Worm (Caenorhabditis elegans) whole organism, L4 larva: ENCODE measurements around the gene D1054.8.

ENCODE experiments used
- D1046.2 ChIP-seq: fragments of 200-800 bp; sonication (Bioruptor generic); IDR thresholded peaks from 2 replicates; pipeline ENCODE4 v1.3.6; 2022; ENCODE audit warnings: missing genetic modification characterization, missing compliant biosample characterization
- F10B5.3 ChIP-seq: sonication (generic microtip); optimal IDR thresholded peaks from 2 replicates; lab custom pipeline; 2016; ENCODE audit warnings: mild to moderate bottlenecking, missing genetic modification characterization, missing compliant biosample characterization
- F49E8.2 ChIP-seq: sonication (generic microtip); optimal IDR thresholded peaks from 2 replicates; lab custom pipeline; 2016; ENCODE audit warnings: missing compliant biosample characterization, mild to moderate bottlenecking, missing genetic modification characterization, borderline replicate concordance
- R02D3.7 ChIP-seq: fragments of 150-350 bp; sonication (generic microtip); optimal IDR thresholded peaks from 3 replicates; lab custom pipeline; 2014; ENCODE audit warnings: missing biosample characterization, missing genetic modification characterization
- T26A8.4 ChIP-seq: fragments of 200-800 bp; sonication (Bioruptor generic); IDR thresholded peaks from 2 replicates; pipeline ENCODE4 v1.3.6; 2022; ENCODE audit warnings: missing genetic modification characterization, missing compliant biosample characterization
- Y75B8A.6 ChIP-seq: fragments of 200-800 bp; sonication (Bioruptor generic); IDR thresholded peaks from 2 replicates; pipeline ENCODE4 v1.3.6; 2022; ENCODE audit warnings: missing genetic modification reagents, missing genetic modification characterization, missing compliant biosample characterization
- aly-2 ChIP-seq: sonication (generic microtip); optimal IDR thresholded peaks from 2 replicates; lab custom pipeline; 2018; ENCODE audit warnings: missing biosample characterization, missing genetic modification characterization
- ama-1 ChIP-seq: fragments of 150-350 bp; optimal IDR thresholded peaks from 2 replicates; lab custom pipeline; 2014; ENCODE audit warnings: inconsistent platforms, mixed read lengths
- attf-4 ChIP-seq: sonication (generic microtip); optimal IDR thresholded peaks from 3 replicates; lab custom pipeline; 2017; ENCODE audit warnings: missing biosample characterization, missing genetic modification characterization
- ceh-20 ChIP-seq: fragments of 200-800 bp; sonication (Bioruptor generic); IDR thresholded peaks from 2 replicates; pipeline ENCODE4 v1.3.6; 2022; ENCODE audit warnings: missing genetic modification reagents, missing genetic modification characterization, missing compliant biosample characterization
- ceh-32 ChIP-seq: sonication (generic microtip); optimal IDR thresholded peaks from 2 replicates; lab custom pipeline; 2016; ENCODE audit warnings: mild to moderate bottlenecking, missing genetic modification characterization, missing compliant biosample characterization; ENCODE audit not compliant: poor library complexity
- ces-1 ChIP-seq: fragments of 150-350 bp; sonication (generic microtip); optimal IDR thresholded peaks from 4 replicates; lab custom pipeline; 2014; ENCODE audit warnings: missing biosample characterization, missing genetic modification reagents, missing genetic modification characterization
- daf-16 ChIP-seq, 3 experiments: sonication (generic microtip); optimal IDR thresholded peaks; 2 replicates each; lab custom pipeline; 2016 to 2017; ENCODE audit warnings: missing genetic modification characterization in 3 of 3, missing genetic modification reagents in 3 of 3, mild to moderate bottlenecking in 2 of 3, missing compliant biosample characterization in 2 of 3, missing biosample characterization in 1 of 3, moderate library complexity in 1 of 3
- dpl-1 ChIP-seq: fragments of 150-350 bp; optimal IDR thresholded peaks from 2 replicates; lab custom pipeline; 2014; ENCODE audit warnings: missing biosample characterization, missing genetic modification reagents, missing genetic modification characterization
- duxl-1 ChIP-seq: sonication (generic microtip); optimal IDR thresholded peaks from 2 replicates; lab custom pipeline; 2016; ENCODE audit warnings: mild to moderate bottlenecking, missing genetic modification characterization, moderate library complexity, missing compliant biosample characterization; ENCODE audit not compliant: poor library complexity
- egl-27 ChIP-seq: sonication (generic microtip); optimal IDR thresholded peaks from 3 replicates; lab custom pipeline; 2017; ENCODE audit warnings: missing biosample characterization, missing genetic modification reagents, missing genetic modification characterization
- egl-43 ChIP-seq: fragments of 200-800 bp; sonication (Bioruptor generic); IDR thresholded peaks from 2 replicates; pipeline ENCODE4 v1.3.6; 2022; ENCODE audit warnings: missing genetic modification reagents, missing genetic modification characterization, missing compliant biosample characterization
- gei-8 ChIP-seq: fragments of 200-800 bp; sonication (Bioruptor generic); optimal IDR thresholded peaks from 2 replicates; lab custom pipeline; 2018; ENCODE audit warnings: mild to moderate bottlenecking, missing genetic modification characterization, missing compliant biosample characterization
- hif-1 ChIP-seq, 2 experiments: sonication (generic microtip); optimal IDR thresholded peaks; 2 replicates each; lab custom pipeline; 2016 to 2017; ENCODE audit warnings: missing compliant biosample characterization in 2 of 2, missing genetic modification characterization in 2 of 2, missing genetic modification reagents in 2 of 2, missing genotype in 2 of 2, mild to moderate bottlenecking in 1 of 2
- jun-1 ChIP-seq: fragments of 150-350 bp; optimal IDR thresholded peaks from 2 replicates; lab custom pipeline; 2014; ENCODE audit warnings: missing biosample characterization, missing genetic modification reagents, missing genetic modification characterization
- lin-1 ChIP-seq: fragments of 200-800 bp; sonication (Bioruptor generic); IDR thresholded peaks from 2 replicates; pipeline ENCODE4 v1.3.6; 2022; ENCODE audit warnings: missing genetic modification reagents, missing genetic modification characterization, missing compliant biosample characterization
- lin-13 ChIP-seq: fragments of 150-350 bp; optimal IDR thresholded peaks from 2 replicates; lab custom pipeline; 2014; ENCODE audit warnings: missing biosample characterization, missing genetic modification reagents, missing genetic modification characterization
- lin-38 ChIP-seq: fragments of 200-800 bp; sonication (Bioruptor generic); IDR thresholded peaks from 2 replicates; pipeline ENCODE4 v1.3.6; 2022; ENCODE audit warnings: missing genetic modification reagents, missing genetic modification characterization, missing compliant biosample characterization
- lin-39 ChIP-seq: fragments of 150-350 bp; optimal IDR thresholded peaks from 2 replicates; lab custom pipeline; 2014; ENCODE audit warnings: missing biosample characterization, missing genetic modification reagents, missing genetic modification characterization
- lsy-2 ChIP-seq, 2 experiments: fragments of 150-350 bp in 1 of 2; sonication (generic microtip) in 1 of 2; optimal IDR thresholded peaks; 2 replicates each; lab custom pipeline; 2014 to 2017; ENCODE audit warnings: missing biosample characterization in 2 of 2, missing genetic modification characterization in 2 of 2
- mdl-1 ChIP-seq, 2 experiments: fragments of 150-350 bp in 1 of 2; sonication (generic microtip) in 1 of 2; optimal IDR thresholded peaks; 2 replicates each; lab custom pipeline; 2014 to 2017; ENCODE audit warnings: missing biosample characterization in 2 of 2, missing genetic modification characterization in 2 of 2
- mep-1 ChIP-seq: fragments of 150-350 bp; sonication (generic microtip); optimal IDR thresholded peaks from 3 replicates; lab custom pipeline; 2014; ENCODE audit warnings: missing biosample characterization, missing genetic modification characterization
- mxl-2 ChIP-seq: fragments of 200-800 bp; sonication (Bioruptor generic); conservative IDR thresholded peaks from 2 replicates; pipeline ENCODE4 v1.3.6; 2022; ENCODE audit warnings: missing genetic modification reagents, missing genetic modification characterization, missing compliant biosample characterization
- nhr-10 ChIP-seq: fragments of 150-350 bp; optimal IDR thresholded peaks from 2 replicates; lab custom pipeline; 2014; ENCODE audit warnings: missing biosample characterization, missing genetic modification characterization
- nhr-102 ChIP-seq: sonication (generic microtip); optimal IDR thresholded peaks from 2 replicates; lab custom pipeline; 2016; ENCODE audit warnings: mild to moderate bottlenecking, missing genetic modification characterization, moderate library complexity, missing compliant biosample characterization
- nhr-41 ChIP-seq: fragments of 200-800 bp; sonication (Bioruptor generic); IDR thresholded peaks from 2 replicates; pipeline ENCODE4 v1.3.6; 2022; ENCODE audit warnings: missing genetic modification reagents, missing genetic modification characterization, missing compliant biosample characterization
- nhr-6 ChIP-seq: fragments of 150-350 bp; optimal IDR thresholded peaks from 2 replicates; lab custom pipeline; 2014; ENCODE audit warnings: missing biosample characterization, missing genetic modification characterization
- nhr-76 ChIP-seq: fragments of 150-350 bp; optimal IDR thresholded peaks from 2 replicates; lab custom pipeline; 2014; ENCODE audit warnings: missing biosample characterization, missing genetic modification characterization
- nhr-77 ChIP-seq: fragments of 150-350 bp; optimal IDR thresholded peaks from 2 replicates; lab custom pipeline; 2014; ENCODE audit warnings: missing biosample characterization, missing genetic modification characterization
- pha-4 ChIP-seq, 2 experiments: fragments of 150-350 bp in 1 of 2; fragments of 200-800 bp in 1 of 2; sonication (Bioruptor generic) in 1 of 2; IDR thresholded peaks in 1 of 2; optimal IDR thresholded peaks in 1 of 2; 2 replicates each; pipeline versions ENCODE4 v1.3.6 to Lab custom; 2014 to 2022; ENCODE audit warnings: missing genetic modification characterization in 2 of 2, missing genetic modification reagents in 2 of 2, missing biosample characterization in 1 of 2, missing compliant biosample characterization in 1 of 2
- pqm-1 ChIP-seq: sonication (generic microtip); optimal IDR thresholded peaks from 2 replicates; lab custom pipeline; 2017; ENCODE audit warnings: missing biosample characterization, missing genetic modification characterization
- saeg-2 ChIP-seq: fragments of 200-800 bp; sonication (Bioruptor generic); IDR thresholded peaks from 2 replicates; pipeline ENCODE4 v1.3.6; 2022; ENCODE audit warnings: missing genetic modification reagents, missing genetic modification characterization, missing compliant biosample characterization
- sdz-12 ChIP-seq: fragments of 200-800 bp; sonication (Bioruptor generic); optimal IDR thresholded peaks from 2 replicates; lab custom pipeline; 2018; ENCODE audit warnings: mild to moderate bottlenecking, missing genetic modification characterization, missing compliant biosample characterization
- set-16 ChIP-seq: fragments of 200-800 bp; sonication (Bioruptor generic); IDR thresholded peaks from 2 replicates; pipeline ENCODE4 v1.3.6; 2022; ENCODE audit warnings: missing genetic modification reagents, missing genetic modification characterization, missing compliant biosample characterization
- skn-1 ChIP-seq: fragments of 150-350 bp; optimal IDR thresholded peaks from 2 replicates; lab custom pipeline; 2014; ENCODE audit warnings: missing biosample characterization, missing genetic modification characterization
- snpc-4 ChIP-seq: fragments of 150-350 bp; optimal IDR thresholded peaks from 2 replicates; lab custom pipeline; 2014; ENCODE audit warnings: missing biosample characterization, missing genetic modification characterization
- unc-62 ChIP-seq, 3 experiments: fragments of 150-350 bp in 1 of 3; sonication (generic microtip); optimal IDR thresholded peaks in 2 of 3; peaks in 1 of 3; 1 replicate in 1 of 3; 2 replicates in 2 of 3; lab custom pipeline; 2014 to 2017; ENCODE audit warnings: missing biosample characterization in 3 of 3, missing genetic modification characterization in 3 of 3, missing genetic modification reagents in 3 of 3, missing genotype in 1 of 3
- zfp-2 ChIP-seq: sonication (generic microtip); optimal IDR thresholded peaks from 2 replicates; lab custom pipeline; 2016; ENCODE audit warnings: mild to moderate bottlenecking, missing genetic modification characterization, missing compliant biosample characterization
- zip-11 ChIP-seq: fragments of 200-800 bp; sonication (Bioruptor generic); IDR thresholded peaks from 2 replicates; pipeline ENCODE4 v1.3.6; 2022; ENCODE audit warnings: missing genetic modification characterization, missing compliant biosample characterization
- zip-2 ChIP-seq: fragments of 150-350 bp; optimal IDR thresholded peaks from 2 replicates; lab custom pipeline; 2014; ENCODE audit warnings: missing biosample characterization, missing genetic modification characterization
- ztf-7 ChIP-seq: fragments of 150-350 bp; optimal IDR thresholded peaks from 2 replicates; lab custom pipeline; 2014; ENCODE audit warnings: missing biosample characterization, missing genetic modification characterization

The D1054.8 gene

ce11 chrV:10762695-10763094 lies 21.4 kb upstream of the D1054.8 start, which contains the start of gene sre-6:
Gene sre-6 (minus strand): TSS chrV:10762795.
- TF ChIP-seq snpc-4 (tag; lab: Kevin White, UChicago) (no peak), ceh-32 (tag; lab: Kevin White, UChicago) (no peak), zip-2 (tag; lab: Kevin White, UChicago) (no peak), F10B5.3 (no peak), aly-2 (tag; lab: Kevin White, UChicago) (no peak), pqm-1 (tag; lab: Kevin White, UChicago) (no peak), sdz-12 (no peak), hif-1 (tag; optimal IDR thresholded peaks at IDR 0.05; lab: Kevin White, UChicago) (no peak), lin-13 (GFP tag; lab: Kevin White, UChicago) (no peak), nhr-77 (tag; lab: Kevin White, UChicago) (no peak), ztf-7 (tag; lab: Kevin White, UChicago) (no peak), egl-27 (tag; lab: Kevin White, UChicago) (no peak), set-16 (GFP tag; lab: Robert Waterston, UW) (no peak)

- TF ChIP-seq nhr-6 (tag; lab: Kevin White, UChicago) (no peak), mep-1 (tag; lab: Kevin White, UChicago) (no peak), mxl-2 (GFP tag; lab: Robert Waterston, UW) (no peak), ama-1 (lab: Kevin White, UChicago) (no peak), saeg-2 (GFP tag; lab: Robert Waterston, UW) (no peak), mdl-1 (tag; optimal IDR thresholded peaks at IDR 0.05; lab: Kevin White, UChicago) (no peak), nhr-102 (tag; lab: Kevin White, UChicago) (no peak), nhr-76 (tag; lab: Kevin White, UChicago) (no peak), zfp-2 (tag; lab: Kevin White, UChicago) (no peak), lin-39 (no peak)
These were observed 20.0 kb upstream of the D1054.8 start, which contains the start of gene ocr-1 for ce11 chrV:10764066-10764465. Gene ocr-1 (plus strand): TSS chrV:10764366.

ce11 chrV:10768892-10769291 lies 15.2 kb upstream of the D1054.8 start:
- TF ChIP-seq lsy-2 (tag; optimal IDR thresholded peaks at IDR 0.05; lab: Kevin White, UChicago) (no peak), egl-43 (GFP tag; lab: Robert Waterston, UW) (no peak), unc-62 (GFP tag; optimal IDR thresholded peaks at IDR 0.05 in 1 of 2; lab: Kevin White, UChicago) (peak in 1 of 2 experiments; percentile 44), unc-62 (tag; optimal IDR thresholded peaks at IDR 0.05; lab: Kevin White, UChicago) (no peak), lin-38 (no peak), skn-1 (tag; lab: Kevin White, UChicago) (no peak)

ce11 chrV:10770026-10770425 lies 14.1 kb upstream of the D1054.8 start, which contains the start of the genes D1054.1 and pas-2:
Gene D1054.1 (minus strand): TSS chrV:10770217.
Gene pas-2 (plus strand): TSS chrV:10770368.
- TF ChIP-seq lin-1 (GFP tag; lab: Robert Waterston, UW) (no peak), nhr-41 (GFP tag; lab: Robert Waterston, UW) (no peak), nhr-10 (no peak), duxl-1 (no peak), zip-11 (no peak), mdl-1 (tag; optimal IDR thresholded peaks at IDR 0.05; lab: Kevin White, UChicago) (no peak), jun-1 (tag; lab: Kevin White, UChicago) (no peak), dpl-1 (GFP tag; lab: Kevin White, UChicago) (peak; percentile 7), ceh-20 (no peak), T26A8.4 (GFP tag; lab: Robert Waterston, UW) (no peak), skn-1 (tag; lab: Kevin White, UChicago) (no peak), gei-8 (no peak), R02D3.7 (tag; lab: Kevin White, UChicago) (no peak), pha-4 (GFP tag; IDR thresholded peaks at IDR 0.05; lab: Robert Waterston, UW) (no peak), pha-4 (tag; optimal IDR thresholded peaks at IDR 0.05; lab: Kevin White, UChicago) (no peak), ces-1 (peak; percentile 25), D1046.2 (GFP tag; lab: Robert Waterston, UW) (no peak), attf-4 (tag; lab: Kevin White, UChicago) (no peak), F49E8.2 (tag; lab: Kevin White, UChicago) (no peak), daf-16 (GFP tag; optimal IDR thresholded peaks at IDR 0.05; lab: Kevin White, UChicago) (no peak), daf-16 (tag; optimal IDR thresholded peaks at IDR 0.05; lab: Kevin White, UChicago) (peak; percentile 31), Y75B8A.6 (GFP tag; lab: Robert Waterston, UW) (no peak), F10B5.3 (no peak)
